Fruit fly (Drosophila melanogaster) whole organism, prepupa: ENCODE measurements around the gene Snx1.
A peak's percentile ranks its signal among the peaks of the same experiment; 100 is the strongest.

ENCODE experiments used
- Blimp-1 ChIP-seq: fragments of 200-800 bp; sonication (Bioruptor generic); optimal IDR thresholded peaks from 3 replicates; lab custom pipeline; 2017; ENCODE audit warnings: missing biosample characterization, missing genetic modification characterization, mild to moderate bottlenecking, moderate library complexity, missing genetic modification reagents
- CG10669 ChIP-seq: fragments of 200-800 bp; sonication (Bioruptor generic); optimal IDR thresholded peaks from 3 replicates; lab custom pipeline; 2018; ENCODE audit warnings: missing biosample characterization, mild to moderate bottlenecking, missing genetic modification characterization, moderate library complexity
- CG11294 ChIP-seq: fragments of 200-800 bp; sonication (Bioruptor generic); IDR thresholded peaks from 2 replicates; pipeline ENCODE4 v1.3.6; 2022; ENCODE audit warnings: missing biosample characterization, missing genetic modification characterization
- CG11762 ChIP-seq: fragments of 200-800 bp; sonication (Bioruptor generic); optimal IDR thresholded peaks from 3 replicates; lab custom pipeline; 2016; ENCODE audit warnings: missing biosample characterization, missing genetic modification characterization; ENCODE audit not compliant: insufficient read depth
- CG11902 ChIP-seq: fragments of 200-800 bp; sonication (Bioruptor generic); optimal IDR thresholded peaks from 3 replicates; lab custom pipeline; 2016; ENCODE audit warnings: missing biosample characterization, missing genetic modification characterization
- CG15336 ChIP-seq: fragments of 200-800 bp; sonication (Bioruptor generic); IDR thresholded peaks from 2 replicates; pipeline ENCODE4 v1.3.6; 2022; ENCODE audit warnings: missing biosample characterization, missing genetic modification characterization
- CG1621 ChIP-seq: fragments of 200-800 bp; sonication (Bioruptor generic); optimal IDR thresholded peaks from 3 replicates; lab custom pipeline; 2018; ENCODE audit warnings: missing biosample characterization, mild to moderate bottlenecking, missing genetic modification characterization
- CG16779 ChIP-seq: fragments of 200-800 bp; sonication (Bioruptor generic); optimal IDR thresholded peaks from 3 replicates; lab custom pipeline; 2017; ENCODE audit warnings: missing biosample characterization, mild to moderate bottlenecking, missing genetic modification characterization
- CG3032 ChIP-seq: fragments of 200-800 bp; optimal IDR thresholded peaks from 2 replicates; lab custom pipeline; 2019; ENCODE audit warnings: missing biosample characterization, mild to moderate bottlenecking, missing genetic modification characterization, moderate library complexity
- CG31627 ChIP-seq: fragments of 200-800 bp; sonication (Bioruptor generic); optimal IDR thresholded peaks from 3 replicates; lab custom pipeline; 2016; ENCODE audit warnings: missing biosample characterization, missing genetic modification characterization
- CG32006 ChIP-seq: fragments of 200-800 bp; sonication (Bioruptor generic); optimal IDR thresholded peaks from 3 replicates; lab custom pipeline; 2017; ENCODE audit warnings: missing biosample characterization, mild to moderate bottlenecking, missing genetic modification characterization
- CG3919 ChIP-seq: fragments of 200-800 bp; sonication (Bioruptor generic); optimal IDR thresholded peaks from 3 replicates; lab custom pipeline; 2016; ENCODE audit warnings: missing biosample characterization, missing genetic modification characterization
- CG6163 ChIP-seq: fragments of 200-800 bp; sonication (Bioruptor generic); IDR thresholded peaks from 3 replicates; pipeline ENCODE4 v1.3.6; 2022; ENCODE audit warnings: missing biosample characterization, missing genetic modification characterization
- CG6276 ChIP-seq: fragments of 200-800 bp; sonication (Bioruptor generic); optimal IDR thresholded peaks from 2 replicates; lab custom pipeline; 2017; ENCODE audit warnings: missing biosample characterization, mild to moderate bottlenecking, missing genetic modification characterization
- CG6792 ChIP-seq: fragments of 200-800 bp; sonication (Bioruptor generic); optimal IDR thresholded peaks from 3 replicates; lab custom pipeline; 2016; ENCODE audit warnings: missing biosample characterization, missing genetic modification characterization
- CG6854 ChIP-seq: fragments of 200-800 bp; sonication (Bioruptor generic); optimal IDR thresholded peaks from 2 replicates; lab custom pipeline; 2017; ENCODE audit warnings: missing biosample characterization, mild to moderate bottlenecking, missing genetic modification characterization
- CG7368 ChIP-seq: fragments of 200-800 bp; sonication (Bioruptor generic); optimal IDR thresholded peaks from 3 replicates; lab custom pipeline; 2016; ENCODE audit warnings: missing biosample characterization, missing genetic modification characterization
- CG8119 ChIP-seq: fragments of 200-800 bp; sonication (Bioruptor generic); IDR thresholded peaks from 3 replicates; pipeline ENCODE4 v1.3.6; 2022; ENCODE audit warnings: missing biosample characterization, missing genetic modification characterization
- CG8319 ChIP-seq: fragments of 200-800 bp; sonication (Bioruptor generic); optimal IDR thresholded peaks from 3 replicates; lab custom pipeline; 2016; ENCODE audit warnings: missing biosample characterization, missing genetic modification characterization
- CG8632 ChIP-seq: fragments of 200-800 bp; sonication (Bioruptor generic); optimal IDR thresholded peaks from 3 replicates; lab custom pipeline; 2016; ENCODE audit warnings: missing biosample characterization, missing genetic modification characterization
- Eip78C ChIP-seq: fragments of 200-800 bp; sonication (Bioruptor generic); peaks from one replicate; lab custom pipeline; 2016; ENCODE audit warnings: missing biosample characterization, missing genetic modification characterization
- Ets96B ChIP-seq: fragments of 200-800 bp; optimal IDR thresholded peaks from 2 replicates; lab custom pipeline; 2019; ENCODE audit warnings: missing biosample characterization, mild to moderate bottlenecking, missing genetic modification characterization, moderate library complexity
- Gug ChIP-seq: fragments of 200-800 bp; sonication (Bioruptor generic); IDR thresholded peaks from 2 replicates; pipeline ENCODE4 v1.3.6; 2022; ENCODE audit warnings: missing biosample characterization, missing genetic modification characterization
- Hr38 ChIP-seq: sonication (Bioruptor generic); optimal IDR thresholded peaks from 2 replicates; lab custom pipeline; 2016; ENCODE audit warnings: missing biosample characterization, missing genetic modification characterization
- Hr39 ChIP-seq: fragments of 200-800 bp; sonication (Bioruptor generic); optimal IDR thresholded peaks from 2 replicates; lab custom pipeline; 2016; ENCODE audit warnings: missing biosample characterization, missing genetic modification characterization
- Hr4 ChIP-seq: fragments of 200-800 bp; sonication (Bioruptor generic); optimal IDR thresholded peaks from 3 replicates; lab custom pipeline; 2016; ENCODE audit warnings: missing biosample characterization, missing genetic modification characterization
- Lpt ChIP-seq: fragments of 200-800 bp; sonication (Bioruptor generic); optimal IDR thresholded peaks from 3 replicates; lab custom pipeline; 2016; ENCODE audit warnings: missing biosample characterization, missing genetic modification characterization
- Met ChIP-seq: fragments of 200-800 bp; sonication (Bioruptor generic); optimal IDR thresholded peaks from 3 replicates; lab custom pipeline; 2016; ENCODE audit warnings: missing biosample characterization, missing genetic modification characterization
- OdsH ChIP-seq: fragments of 200-800 bp; sonication (Bioruptor generic); optimal IDR thresholded peaks from 3 replicates; lab custom pipeline; 2016; ENCODE audit warnings: missing biosample characterization, missing genetic modification characterization
- Smox ChIP-seq: fragments of 200-800 bp; sonication (Bioruptor generic); optimal IDR thresholded peaks from 3 replicates; lab custom pipeline; 2016; ENCODE audit warnings: missing biosample characterization, missing genetic modification characterization
- Sox14 ChIP-seq: fragments of 200-800 bp; sonication (Bioruptor generic); optimal IDR thresholded peaks from 3 replicates; lab custom pipeline; 2016; ENCODE audit warnings: missing biosample characterization, missing genetic modification characterization
- Sox15 ChIP-seq: fragments of 200-800 bp; sonication (Bioruptor generic); optimal IDR thresholded peaks from 3 replicates; lab custom pipeline; 2016; ENCODE audit warnings: missing biosample characterization, missing genetic modification characterization
- achi ChIP-seq: fragments of 200-800 bp; sonication (Bioruptor generic); optimal IDR thresholded peaks from 3 replicates; lab custom pipeline; 2016; ENCODE audit warnings: missing biosample characterization, missing genetic modification characterization
- acj6 ChIP-seq: fragments of 200-800 bp; sonication (Bioruptor generic); optimal IDR thresholded peaks from 3 replicates; lab custom pipeline; 2016; ENCODE audit warnings: missing biosample characterization, missing genetic modification characterization
- cyc ChIP-seq: fragments of 200-800 bp; sonication (Bioruptor generic); optimal IDR thresholded peaks from 3 replicates; lab custom pipeline; 2016; ENCODE audit warnings: missing biosample characterization, missing genetic modification characterization
- dac ChIP-seq: fragments of 200-800 bp; sonication (Bioruptor generic); optimal IDR thresholded peaks from 2 replicates; lab custom pipeline; 2017; ENCODE audit warnings: missing biosample characterization, mild to moderate bottlenecking, missing genetic modification characterization
- dsx ChIP-seq: fragments of 200-800 bp; optimal IDR thresholded peaks from 3 replicates; lab custom pipeline; 2019; ENCODE audit warnings: missing biosample characterization, mild to moderate bottlenecking, missing genetic modification characterization, moderate library complexity; ENCODE audit not compliant: poor library complexity, severe bottlenecking
- esn ChIP-seq: fragments of 200-800 bp; sonication (Bioruptor generic); optimal IDR thresholded peaks from 2 replicates; lab custom pipeline; 2016; ENCODE audit warnings: missing biosample characterization, mild to moderate bottlenecking, missing genetic modification characterization, moderate library complexity
- fd59A ChIP-seq: fragments of 200-800 bp; sonication (Bioruptor generic); optimal IDR thresholded peaks from 2 replicates; lab custom pipeline; 2017; ENCODE audit warnings: missing biosample characterization, mild to moderate bottlenecking, missing genetic modification characterization, missing genetic modification reagents
- lz ChIP-seq: fragments of 200-800 bp; sonication (Bioruptor generic); optimal IDR thresholded peaks from 3 replicates; lab custom pipeline; 2016; ENCODE audit warnings: missing biosample characterization, missing genetic modification characterization
- pdm3 ChIP-seq: fragments of 200-800 bp; sonication (Bioruptor generic); optimal IDR thresholded peaks from 3 replicates; lab custom pipeline; 2016; ENCODE audit warnings: missing biosample characterization, missing genetic modification characterization
- salr ChIP-seq, 2 experiments: fragments of 200-800 bp; sonication (Bioruptor generic); optimal IDR thresholded peaks; 3 replicates each; lab custom pipeline; 2016 to 2018; ENCODE audit warnings: missing biosample characterization in 2 of 2, missing genetic modification characterization in 2 of 2, mild to moderate bottlenecking in 1 of 2
- spab ChIP-seq: fragments of 200-800 bp; sonication (Bioruptor generic); optimal IDR thresholded peaks from 2 replicates; lab custom pipeline; 2017; ENCODE audit warnings: missing biosample characterization, mild to moderate bottlenecking, missing genetic modification characterization, missing genetic modification reagents
- ss ChIP-seq, 2 experiments: fragments of 200-800 bp; sonication (Bioruptor generic); optimal IDR thresholded peaks; 2 replicates in 1 of 2; 3 replicates in 1 of 2; lab custom pipeline; 2017 to 2018; ENCODE audit warnings: mild to moderate bottlenecking in 2 of 2, missing biosample characterization in 2 of 2, missing genetic modification characterization in 2 of 2, moderate library complexity in 1 of 2
- topi ChIP-seq: fragments of 200-800 bp; sonication (Bioruptor generic); optimal IDR thresholded peaks from 3 replicates; lab custom pipeline; 2016; ENCODE audit warnings: missing biosample characterization, missing genetic modification characterization
- vri ChIP-seq: fragments of 200-800 bp; sonication (Bioruptor generic); optimal IDR thresholded peaks from 3 replicates; lab custom pipeline; 2016; ENCODE audit warnings: missing biosample characterization, mild to moderate bottlenecking, missing genetic modification characterization

Gene Snx1

dm6 chr2L:3441673-3442072 lies 7.8 kb upstream of the Snx1 start (continued):
- TF ChIP-seq Sox15 (GFP tag; lab: Kevin White, UChicago): no peak
- peak; percentile 45 for TF ChIP-seq pdm3 (GFP tag; lab: Kevin White, UChicago)
- peak in 1 of 2 experiments; percentile 23 for TF ChIP-seq salr (GFP tag; optimal IDR thresholded peaks at IDR 0.05; lab: Kevin White, UChicago)
- TF ChIP-seq acj6 (GFP tag; lab: Kevin White, UChicago): peak; percentile 9
- peak; percentile 64 for TF ChIP-seq CG32006 (GFP tag; lab: Kevin White, UChicago)
- TF ChIP-seq Gug (GFP tag; lab: Robert Waterston, UW): peak; percentile 19; the same call in 1 of the 2 replicates
- TF ChIP-seq CG11294 (GFP tag; lab: Robert Waterston, UW): 0 out of 2 replicates have a peak, but pooled peaks have one; percentile 25
- peak; percentile 43 for TF ChIP-seq OdsH (GFP tag; lab: Kevin White, UChicago)
- peak; percentile 50 for TF ChIP-seq CG6276 (GFP tag; lab: Kevin White, UChicago)
- no peak for TF ChIP-seq CG6854 (GFP tag; lab: Kevin White, UChicago)
- TF ChIP-seq CG8119: peak; percentile 61; the same call in 2 of the 3 replicates
- TF ChIP-seq dsx (GFP tag; lab: Kevin White, UChicago): no peak
- TF ChIP-seq CG10669 (GFP tag; lab: Kevin White, UChicago): peak; percentile 1
- TF ChIP-seq CG6163 (GFP tag; lab: Robert Waterston, UW): peak; percentile 58; the same call in 2 of the 3 replicates
- peak; percentile 11 for TF ChIP-seq Hr39 (GFP tag; lab: Kevin White, UChicago)
- TF ChIP-seq Sox14 (GFP tag; lab: Kevin White, UChicago): peak; percentile 7
- no peak for TF ChIP-seq CG11762 (GFP tag; lab: Kevin White, UChicago)
- peak; percentile 50 for TF ChIP-seq achi (GFP tag; lab: Kevin White, UChicago)
- TF ChIP-seq dac (GFP tag; lab: Kevin White, UChicago): no peak
- no peak for TF ChIP-seq Blimp-1 (GFP tag; lab: Kevin White, UChicago)

- TF ChIP-seq Hr38 (GFP tag; lab: Kevin White, UChicago) (no peak), ss (GFP tag; optimal IDR thresholded peaks at IDR 0.05; lab: Kevin White, UChicago) (no peak), Sox15 (GFP tag; lab: Kevin White, UChicago) (peak; percentile 46), CG11762 (GFP tag; lab: Kevin White, UChicago) (peak; percentile 68), CG3032 (tag; lab: Kevin White, UChicago) (peak; percentile 64), esn (GFP tag; lab: Kevin White, UChicago) (peak; percentile 66), topi (GFP tag; lab: Kevin White, UChicago) (peak; percentile 62), OdsH (GFP tag; lab: Kevin White, UChicago) (peak; percentile 81), CG6276 (GFP tag; lab: Kevin White, UChicago) (no peak), spab (GFP tag; lab: Kevin White, UChicago) (no peak), CG8319 (GFP tag; lab: Kevin White, UChicago) (no peak), CG16779 (peak; percentile 44), CG15336 (peak; percentile 87), vri (GFP tag; lab: Kevin White, UChicago) (peak; percentile 28), dac (GFP tag; lab: Kevin White, UChicago) (peak; percentile 71), Gug (GFP tag; lab: Robert Waterston, UW) (peak; percentile 73), Smox (GFP tag; lab: Kevin White, UChicago) (no peak), Hr39 (GFP tag; lab: Kevin White, UChicago) (peak; percentile 77), CG3919 (GFP tag; lab: Kevin White, UChicago) (peak; percentile 84), CG6163 (GFP tag; lab: Robert Waterston, UW) (peak; percentile 93), CG32006 (GFP tag; lab: Kevin White, UChicago) (no peak), salr (GFP tag; optimal IDR thresholded peaks at IDR 0.05; lab: Kevin White, UChicago) (peak in 1 of 2 experiments; percentile 69), CG7368 (GFP tag; lab: Kevin White, UChicago) (peak; percentile 68), cyc (GFP tag; lab: Kevin White, UChicago) (peak; percentile 72), CG11902 (GFP tag; lab: Kevin White, UChicago) (peak; percentile 52), CG6792 (GFP tag; lab: Kevin White, UChicago) (peak; percentile 55), acj6 (GFP tag; lab: Kevin White, UChicago) (peak; percentile 76), Hr4 (GFP tag; lab: Kevin White, UChicago) (no peak), CG1621 (tag; lab: Kevin White, UChicago) (peak; percentile 74), CG6854 (GFP tag; lab: Kevin White, UChicago) (peak; percentile 8), CG8119 (peak; percentile 83), Met (GFP tag; lab: Kevin White, UChicago) (peak; percentile 65), Lpt (GFP tag; lab: Kevin White, UChicago) (peak; percentile 76), Ets96B (peak; percentile 71), Eip78C (GFP tag; lab: Kevin White, UChicago) (peak; percentile 90), fd59A (GFP tag; lab: Kevin White, UChicago) (peak; percentile 58), achi (GFP tag; lab: Kevin White, UChicago) (peak; percentile 76), CG8632 (no peak), lz (peak; percentile 66), CG31627 (GFP tag; lab: Kevin White, UChicago) (peak; percentile 72)
Observed at dm6 chr2L:3444789-3445188, 4.7 kb upstream of the Snx1 start.
